Fruit fly (Drosophila melanogaster): Measurements from ENCODE around the gene CG43061.

CG43061 gene

dm6 chr3R:8013121-8014009 lies 36.1 kb upstream of the CG43061 start, which contains the start of the genes CG10435 and Pbp95 (continued):
- TF ChIP-seq CG12942 (GFP tag; optimal IDR thresholded peaks at IDR 0.05), result peak; percentile 41
- TF ChIP-seq Six4 (GFP tag; optimal IDR thresholded peaks at IDR 0.05), result peak; percentile 12
- TF ChIP-seq insv (GFP tag; optimal IDR thresholded peaks at IDR 0.05), result peak in 1 of 2 experiments; percentile 32
- peak; percentile 60 for TF ChIP-seq nmo (GFP tag; optimal IDR thresholded peaks at IDR 0.05)
- peak; percentile 86 for TF ChIP-seq CG15514 (GFP tag; optimal IDR thresholded peaks at IDR 0.05)
- peak; percentile 42 for TF ChIP-seq Chrac-16 (GFP tag; optimal IDR thresholded peaks at IDR 0.05)
- TF ChIP-seq CG1529 (GFP tag; optimal IDR thresholded peaks at IDR 0.05), result no peak
- peak; percentile 79 for TF ChIP-seq CG9932 (GFP tag; IDR thresholded peaks at IDR 0.05)
- TF ChIP-seq CG14050 (GFP tag; IDR thresholded peaks at IDR 0.05), result peak; percentile 53; the same call in 2 of the 3 replicates
- peak; percentile 11 for TF ChIP-seq gfzf (GFP tag; optimal IDR thresholded peaks at IDR 0.05)
- TF ChIP-seq CG13624 (GFP tag; optimal IDR thresholded peaks at IDR 0.05), result peak; percentile 66
- 0 out of 2 replicates have a peak, but pooled peaks have one; percentile 39 for TF ChIP-seq CG1024 (GFP tag; IDR thresholded peaks at IDR 0.05)
- TF ChIP-seq zfh2 (GFP tag; optimal IDR thresholded peaks at IDR 0.05), result peak; percentile 68
- TF ChIP-seq bcd (GFP tag; optimal IDR thresholded peaks at IDR 0.05), result peak; percentile 48
- peak; percentile 80 for TF ChIP-seq Dll (GFP tag; IDR thresholded peaks at IDR 0.05; ENCODE audit: partially characterized antibody)
- peak; percentile 62 for TF ChIP-seq CG9215 (GFP tag; IDR thresholded peaks at IDR 0.05)
- no peak for TF ChIP-seq CG11723 (GFP tag; optimal IDR thresholded peaks at IDR 0.05)
- no peak for TF ChIP-seq CG9797 (GFP tag; optimal IDR thresholded peaks at IDR 0.05)
- peak; percentile 7 for TF ChIP-seq CG30431 (GFP tag; optimal IDR thresholded peaks at IDR 0.05)
- TF ChIP-seq H15 (GFP tag; IDR thresholded peaks at IDR 0.05), result peak; percentile 35; the same call in 1 of the 3 replicates

dm6 chr3R:8026515-8026914 lies 23.0 kb upstream of the CG43061 start:
- TF ChIP-seq seq (GFP tag; IDR thresholded peaks at IDR 0.05) (peak; percentile 59), insv (GFP tag; optimal IDR thresholded peaks at IDR 0.05) (no peak), dysf (GFP tag; IDR thresholded peaks at IDR 0.05) (no peak), crol (GFP tag; IDR thresholded peaks at IDR 0.05) (peak; percentile 72), MBD-R2 (GFP tag; IDR thresholded peaks at IDR 0.05) (0 out of 2 replicates have a peak, but pooled peaks have one; percentile 15), ewg (GFP tag; optimal IDR thresholded peaks at IDR 0.05) (peak; percentile 47)

DNA sequence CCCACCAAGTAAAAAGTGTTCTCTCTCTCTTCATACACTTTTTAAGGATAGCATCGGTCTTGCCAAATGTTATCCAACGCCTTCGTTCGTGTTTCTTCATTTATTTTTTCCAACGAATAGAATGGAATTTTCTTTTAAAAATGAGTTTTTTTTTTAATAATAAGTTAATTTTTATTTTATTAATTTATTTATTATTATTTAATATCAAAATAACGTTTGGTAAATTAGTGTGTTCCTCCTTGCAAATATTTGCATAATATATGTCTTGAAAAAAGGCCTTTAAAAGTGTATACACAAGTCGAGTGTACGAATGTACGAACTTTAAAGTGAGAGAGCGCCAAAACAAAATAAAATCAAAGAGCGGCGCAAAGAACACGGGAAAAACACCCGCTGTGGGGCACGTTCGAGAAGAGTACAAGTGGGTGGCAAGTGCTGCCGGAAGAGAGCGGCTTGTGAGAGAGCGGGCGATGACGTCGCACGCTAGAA lies 22.2 kb upstream of the CG43061 start:
- TF ChIP-seq CG2678 (tag; optimal IDR thresholded peaks at IDR 0.05), result peak; percentile 95
- peak; percentile 96 for TF ChIP-seq CG13424 (tag; optimal IDR thresholded peaks at IDR 0.05)
- no peak; the same call in 2 of the 3 replicates for TF ChIP-seq CG6175 (GFP tag; IDR thresholded peaks at IDR 0.05)
- TF ChIP-seq CG11093 (GFP tag; IDR thresholded peaks at IDR 0.05), result peak; percentile 34; the same call in 1 of the 3 replicates
- peak; percentile 66 for TF ChIP-seq CG17328 (GFP tag; IDR thresholded peaks at IDR 0.05)
- TF ChIP-seq CG7745 (tag; optimal IDR thresholded peaks at IDR 0.05), result no peak
- peak; percentile 96 for TF ChIP-seq gem (tag; optimal IDR thresholded peaks at IDR 0.05)
- peak; percentile 62 for TF ChIP-seq CG2116 (GFP tag; optimal IDR thresholded peaks at IDR 0.05)
- TF ChIP-seq CG10565 (GFP tag; optimal IDR thresholded peaks at IDR 0.05), result no peak
- TF ChIP-seq ac (GFP tag; optimal IDR thresholded peaks at IDR 0.05), result no peak
- peak; percentile 37 for TF ChIP-seq CG10462 (GFP tag; optimal IDR thresholded peaks at IDR 0.05)
- peak; percentile 84 for TF ChIP-seq Nf-YB (GFP tag; optimal IDR thresholded peaks at IDR 0.05)
- TF ChIP-seq croc (GFP tag; conservative IDR thresholded peaks at IDR 0.05), result peak; percentile 64; the same call in 2 of the 3 replicates
- peak; percentile 68 for TF ChIP-seq CG9215 (GFP tag; IDR thresholded peaks at IDR 0.05)
- TF ChIP-seq usp (GFP tag; optimal IDR thresholded peaks at IDR 0.05), result no peak
- peak; percentile 95 for TF ChIP-seq Hmr (GFP tag; optimal IDR thresholded peaks at IDR 0.05)
- peak; percentile 79 for TF ChIP-seq CG14014 (GFP tag; IDR thresholded peaks at IDR 0.05)
- peak; percentile 75 for TF ChIP-seq CG6683 (GFP tag; optimal IDR thresholded peaks at IDR 0.05)
- TF ChIP-seq CG17385 (GFP tag; optimal IDR thresholded peaks at IDR 0.05), result peak; percentile 92
- peak; percentile 14 for TF ChIP-seq CG9876 (GFP tag; optimal IDR thresholded peaks at IDR 0.05)
- TF ChIP-seq so (GFP tag; IDR thresholded peaks at IDR 0.05), result peak; percentile 72
- TF ChIP-seq knrl (GFP tag; IDR thresholded peaks at IDR 0.05; ENCODE audit: partially characterized antibody), result no peak

All from whole organism, embryonic.